Fruit fly (Drosophila melanogaster) whole organism, embryonic: ENCODE data around the gene PlexA.

Experiments
- CG11456 ChIP-seq: fragments of 200-800 bp; sonication (Bioruptor generic); IDR thresholded peaks from 3 replicates; pipeline ENCODE4 v1.3.6; 2022; ENCODE audit warnings: missing biosample characterization, missing genetic modification characterization
- Dek ChIP-seq: fragments of 200-800 bp; sonication (Bioruptor generic); optimal IDR thresholded peaks from 3 replicates; lab custom pipeline; 2019; ENCODE audit warnings: missing biosample characterization, mild to moderate bottlenecking, missing genetic modification characterization, moderate library complexity

DNA sequence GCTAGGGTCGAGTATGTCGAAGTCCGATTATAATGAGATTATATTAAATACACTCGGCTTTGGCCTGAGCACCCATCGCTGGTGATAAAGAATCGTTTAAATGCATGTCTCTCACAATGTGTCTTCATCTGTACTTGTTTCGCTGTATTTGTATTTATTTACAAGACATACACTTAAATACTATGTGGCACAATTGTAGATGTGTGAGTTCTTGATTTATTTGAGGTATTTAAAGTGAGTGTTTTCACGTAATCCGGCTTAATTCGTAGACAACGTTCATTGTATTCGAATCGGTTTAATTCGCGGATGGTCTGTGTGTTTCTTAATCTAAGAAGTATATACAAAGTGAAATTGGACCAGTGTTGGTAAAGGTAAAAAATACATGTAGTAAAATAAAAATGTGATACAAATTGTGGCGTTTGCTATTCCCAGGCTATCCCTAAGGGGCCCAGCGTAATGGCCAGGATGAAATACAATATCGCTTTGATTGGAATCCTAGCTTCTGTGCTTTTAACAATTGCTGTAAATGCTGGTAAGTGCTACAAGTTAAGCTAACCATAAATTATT is 37.8 kb upstream of the PlexA start, which contains the start of gene Zyx:
- TF ChIP-seq CG11456 (GFP tag; lab: Robert Waterston, UW) (no peak), Dek (no peak)
